Worm (Caenorhabditis elegans) whole organism, L1 larva: ENCODE measurements around the gene T01D3.3.

ENCODE experiments used
- C04F5.9 ChIP-seq: sonication (generic microtip); optimal IDR thresholded peaks from 2 replicates; lab custom pipeline; 2016; ENCODE audit warnings: missing genetic modification characterization, missing compliant biosample characterization
- C16A3.4 ChIP-seq: fragments of 150-350 bp; optimal IDR thresholded peaks from 2 replicates; lab custom pipeline; 2014; ENCODE audit warnings: missing biosample characterization, missing genetic modification characterization
- C34B4.2 ChIP-seq: sonication (generic microtip); optimal IDR thresholded peaks from 2 replicates; lab custom pipeline; 2017; ENCODE audit warnings: mild to moderate bottlenecking, missing genetic modification characterization, missing compliant biosample characterization
- F16B12.6 ChIP-seq: fragments of 150-350 bp; optimal IDR thresholded peaks from 2 replicates; lab custom pipeline; 2014; ENCODE audit warnings: missing biosample characterization, missing genetic modification characterization
- Y116A8C.19 ChIP-seq: sonication (generic microtip); optimal IDR thresholded peaks from 2 replicates; lab custom pipeline; 2016; ENCODE audit warnings: missing compliant biosample characterization, missing genetic modification characterization, borderline replicate concordance
- aly-2 ChIP-seq: fragments of 150-350 bp; optimal IDR thresholded peaks from 2 replicates; lab custom pipeline; 2014; ENCODE audit warnings: missing biosample characterization, missing genetic modification characterization
- ama-1 ChIP-seq: fragments of 150-350 bp; optimal IDR thresholded peaks from 2 replicates; lab custom pipeline; 2014
- ces-1 ChIP-seq: fragments of 150-350 bp; optimal IDR thresholded peaks from 2 replicates; lab custom pipeline; 2014; ENCODE audit warnings: missing biosample characterization, missing genetic modification reagents, missing genetic modification characterization
- dsc-1 ChIP-seq: sonication (generic microtip); optimal IDR thresholded peaks from 2 replicates; lab custom pipeline; 2016; ENCODE audit warnings: mild to moderate bottlenecking, missing genetic modification characterization, missing compliant biosample characterization
- efl-1 ChIP-seq, 4 experiments: fragments of 150-350 bp; optimal IDR thresholded peaks in 3 of 4; peaks in 1 of 4; 1 replicate in 1 of 4; 2 replicates in 3 of 4; lab custom pipeline; 2014; ENCODE audit warnings: missing biosample characterization in 2 of 4, missing genetic modification characterization in 2 of 4, missing genetic modification reagents in 2 of 4
- efl-3 ChIP-seq: fragments of 200-800 bp; sonication (Bioruptor generic); optimal IDR thresholded peaks from 2 replicates; lab custom pipeline; 2018; ENCODE audit warnings: mild to moderate bottlenecking, missing genetic modification characterization, missing compliant biosample characterization
- egl-13 ChIP-seq: sonication (generic microtip); optimal IDR thresholded peaks from 2 replicates; lab custom pipeline; 2016; ENCODE audit warnings: missing genotype, missing genetic modification reagents, missing genetic modification characterization, missing compliant biosample characterization
- egl-27 ChIP-seq, 2 experiments: fragments of 150-350 bp in 1 of 2; sonication (generic microtip); optimal IDR thresholded peaks; 3 replicates each; lab custom pipeline; 2017 to 2018; ENCODE audit warnings: missing biosample characterization in 2 of 2, missing genetic modification characterization in 2 of 2, missing genetic modification reagents in 2 of 2
- elt-2 ChIP-seq: sonication (generic microtip); optimal IDR thresholded peaks from 2 replicates; lab custom pipeline; 2016; ENCODE audit warnings: missing genetic modification characterization, mild to moderate bottlenecking, inconsistent platforms, missing compliant biosample characterization, missing genetic modification reagents
- fkh-8 ChIP-seq: sonication (generic microtip); optimal IDR thresholded peaks from 2 replicates; lab custom pipeline; 2016; ENCODE audit warnings: mild to moderate bottlenecking, missing genetic modification characterization, missing compliant biosample characterization
- grh-1 ChIP-seq: fragments of 200-800 bp; sonication (Bioruptor generic); IDR thresholded peaks from 2 replicates; pipeline ENCODE4 v1.3.6; 2022; ENCODE audit warnings: missing genetic modification reagents, missing genetic modification characterization, missing compliant biosample characterization
- isw-1 ChIP-seq: fragments of 200-800 bp; sonication (Bioruptor generic); IDR thresholded peaks from 2 replicates; pipeline ENCODE4 v1.3.6; 2022; ENCODE audit warnings: missing genetic modification characterization, missing compliant biosample characterization
- lin-15B ChIP-seq: fragments of 150-350 bp; sonication (generic microtip); optimal IDR thresholded peaks from 3 replicates; lab custom pipeline; 2014; ENCODE audit warnings: missing biosample characterization, missing genetic modification characterization
- lin-35 ChIP-seq, 2 experiments: fragments of 150-350 bp; optimal IDR thresholded peaks; 2 replicates each; lab custom pipeline; 2014; ENCODE audit warnings: missing biosample characterization in 2 of 2, missing genetic modification characterization in 2 of 2, missing genetic modification reagents in 2 of 2
- lin-39 ChIP-seq: fragments of 150-350 bp; optimal IDR thresholded peaks from 2 replicates; lab custom pipeline; 2014; ENCODE audit warnings: missing biosample characterization, missing genetic modification reagents, missing genetic modification characterization
- lir-3 ChIP-seq: sonication (generic microtip); optimal IDR thresholded peaks from 2 replicates; lab custom pipeline; 2016; ENCODE audit warnings: mild to moderate bottlenecking, missing genetic modification characterization, moderate library complexity, missing compliant biosample characterization; ENCODE audit not compliant: poor library complexity
- lsy-2 ChIP-seq, 2 experiments: fragments of 150-350 bp; optimal IDR thresholded peaks; 2 replicates each; lab custom pipeline; 2014; ENCODE audit warnings: missing biosample characterization in 2 of 2, missing genetic modification characterization in 2 of 2
- mef-2 ChIP-seq: fragments of 150-350 bp; optimal IDR thresholded peaks from 2 replicates; lab custom pipeline; 2014; ENCODE audit warnings: missing biosample characterization, missing genetic modification characterization
- nhr-20 ChIP-seq: sonication (generic microtip); optimal IDR thresholded peaks from 2 replicates; lab custom pipeline; 2016; ENCODE audit warnings: mild to moderate bottlenecking, missing genetic modification characterization, missing compliant biosample characterization
- nhr-28 ChIP-seq: fragments of 150-350 bp; optimal IDR thresholded peaks from 2 replicates; lab custom pipeline; 2014; ENCODE audit warnings: missing biosample characterization, missing genetic modification characterization
- nhr-76 ChIP-seq: sonication (generic microtip); optimal IDR thresholded peaks from 2 replicates; lab custom pipeline; 2017; ENCODE audit warnings: missing biosample characterization, missing genetic modification characterization
- nhr-77 ChIP-seq: fragments of 150-350 bp; optimal IDR thresholded peaks from 2 replicates; lab custom pipeline; 2014; ENCODE audit warnings: missing biosample characterization, missing genetic modification characterization
- nhr-84 ChIP-seq: sonication (generic microtip); optimal IDR thresholded peaks from 2 replicates; lab custom pipeline; 2017; ENCODE audit warnings: missing biosample characterization, missing genetic modification characterization
- nhr-85 ChIP-seq: sonication (generic microtip); peaks from one replicate; lab custom pipeline; 2016; ENCODE audit warnings: missing genetic modification characterization, inconsistent platforms, missing compliant biosample characterization
- rnt-1 ChIP-seq: sonication (generic microtip); optimal IDR thresholded peaks from 2 replicates; lab custom pipeline; 2016; ENCODE audit warnings: mild to moderate bottlenecking, missing genetic modification characterization, moderate library complexity, missing compliant biosample characterization
- skn-1 ChIP-seq: fragments of 150-350 bp; optimal IDR thresholded peaks from 2 replicates; lab custom pipeline; 2014; ENCODE audit warnings: missing biosample characterization, missing genetic modification characterization
- snu-23 ChIP-seq: sonication (generic microtip); optimal IDR thresholded peaks from 2 replicates; lab custom pipeline; 2016; ENCODE audit warnings: missing genetic modification characterization, missing compliant biosample characterization
- sox-4 ChIP-seq: sonication (generic microtip); optimal IDR thresholded peaks from 2 replicates; lab custom pipeline; 2016; ENCODE audit warnings: missing genetic modification characterization, missing compliant biosample characterization
- sup-37 ChIP-seq: fragments of 200-800 bp; sonication (Bioruptor generic); optimal IDR thresholded peaks from 2 replicates; lab custom pipeline; 2018; ENCODE audit warnings: mild to moderate bottlenecking, missing genetic modification characterization, missing compliant biosample characterization
- unc-30 ChIP-seq: sonication (generic microtip); optimal IDR thresholded peaks from 2 replicates; lab custom pipeline; 2017; ENCODE audit warnings: missing biosample characterization, missing genetic modification characterization
- unc-62 ChIP-seq: fragments of 150-350 bp; optimal IDR thresholded peaks from 2 replicates; lab custom pipeline; 2014; ENCODE audit warnings: missing biosample characterization, missing genetic modification reagents, missing genetic modification characterization
- unc-86 ChIP-seq: sonication (generic microtip); optimal IDR thresholded peaks from 2 replicates; lab custom pipeline; 2016; ENCODE audit warnings: missing genetic modification characterization, missing compliant biosample characterization
- vab-15 ChIP-seq: sonication (generic microtip); optimal IDR thresholded peaks from 2 replicates; lab custom pipeline; 2017; ENCODE audit warnings: missing genotype, mild to moderate bottlenecking, missing genetic modification characterization, missing compliant biosample characterization
- zag-1 ChIP-seq: fragments of 150-350 bp; optimal IDR thresholded peaks from 2 replicates; lab custom pipeline; 2014; ENCODE audit warnings: missing biosample characterization, missing genetic modification characterization
- zip-4 ChIP-seq: fragments of 200-800 bp; sonication (Bioruptor generic); optimal IDR thresholded peaks from 2 replicates; lab custom pipeline; 2018; ENCODE audit warnings: mild to moderate bottlenecking, missing genetic modification characterization, moderate library complexity, missing compliant biosample characterization
- ztf-4 ChIP-seq: fragments of 150-350 bp; optimal IDR thresholded peaks from 2 replicates; lab custom pipeline; 2014; ENCODE audit warnings: missing biosample characterization, missing genetic modification characterization

T01D3.3 gene

DNA sequence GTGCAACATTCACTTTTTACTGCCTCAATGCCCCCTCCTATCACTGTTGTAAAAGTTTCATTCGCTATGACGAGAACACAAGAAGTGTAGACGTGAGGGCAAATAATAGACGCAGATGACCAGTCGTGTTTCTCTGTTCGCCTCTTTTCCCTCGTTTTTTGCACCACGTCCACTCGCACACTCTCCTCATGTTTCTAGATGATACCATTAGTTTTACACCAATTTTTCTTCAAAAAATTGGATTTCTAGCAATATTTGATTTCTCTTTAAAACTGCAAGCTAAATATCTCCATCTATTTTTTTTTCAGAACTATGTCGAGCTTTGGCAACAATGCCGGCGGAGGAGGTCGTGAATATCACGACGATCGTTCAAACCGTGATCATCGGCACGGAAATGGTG is 39.0 kb upstream of the T01D3.3 start, which contains the start of gene rde-12:
rde-12 (plus strand) TSS at position 301 of the 400 bp plus-strand sequence.
- TF ChIP-seq C04F5.9 (tag; lab: Kevin White, UChicago) = no peak
- no peak for TF ChIP-seq mef-2 (tag; lab: Kevin White, UChicago)

DNA sequence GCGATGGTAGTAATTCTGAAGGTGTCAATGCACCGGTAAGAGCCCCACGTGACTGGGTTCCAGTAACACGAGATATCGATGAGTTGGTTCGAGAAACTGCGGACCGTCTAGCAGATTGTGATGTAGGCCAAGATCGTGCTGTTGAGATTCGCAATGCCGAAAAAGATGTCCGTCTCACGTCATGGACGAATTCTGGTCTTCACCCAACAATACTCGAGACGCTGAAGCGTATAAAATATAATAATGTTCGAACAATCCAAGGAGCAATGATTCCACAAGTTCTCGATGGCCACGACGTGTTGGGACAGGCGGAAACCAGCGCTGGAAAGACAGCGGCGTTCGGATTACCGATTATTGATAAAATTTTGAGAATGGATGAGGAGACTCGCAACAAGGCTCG is 37.6 kb upstream of the T01D3.3 start:
- TF ChIP-seq F16B12.6 (tag; lab: Kevin White, UChicago) (no peak), ztf-4 (tag; lab: Kevin White, UChicago) (no peak), efl-1 (optimal IDR thresholded peaks at IDR 0.05; lab: Kevin White, UChicago) (no peak), efl-1 (GFP tag; optimal IDR thresholded peaks at IDR 0.05 in 1 of 2; lab: Kevin White, UChicago) (no peak), C16A3.4 (tag; lab: Kevin White, UChicago) (no peak)

ce11 chrV:13668337-13668736 is 35.7 kb upstream of the T01D3.3 start:
- TF ChIP-seq isw-1 (no peak), lsy-2 (tag; optimal IDR thresholded peaks at IDR 0.05; lab: Kevin White, UChicago) (no peak), ces-1 (GFP tag; lab: Kevin White, UChicago) (no peak), vab-15 (tag; lab: Kevin White, UChicago) (no peak), efl-3 (GFP tag; lab: Kevin White, UChicago) (no peak), rnt-1 (tag; lab: Kevin White, UChicago) (no peak), lin-35 (GFP tag; optimal IDR thresholded peaks at IDR 0.05; lab: Kevin White, UChicago) (no peak), F16B12.6 (tag; lab: Kevin White, UChicago) (no peak), grh-1 (GFP tag; lab: Robert Waterston, UW) (no peak)

- TF ChIP-seq nhr-28 (tag; lab: Kevin White, UChicago) (no peak), lir-3 (tag; lab: Kevin White, UChicago) (no peak), C34B4.2 (tag; lab: Kevin White, UChicago) (no peak), skn-1 (tag; lab: Kevin White, UChicago) (no peak), Y116A8C.19 (tag; lab: Kevin White, UChicago) (no peak), ama-1 (lab: Kevin White, UChicago) (no peak), rnt-1 (tag; lab: Kevin White, UChicago) (no peak), F16B12.6 (tag; lab: Kevin White, UChicago) (no peak), sox-4 (tag; lab: Kevin White, UChicago) (no peak), lin-15B (tag; lab: Kevin White, UChicago) (no peak), fkh-8 (tag; lab: Kevin White, UChicago) (no peak), dsc-1 (tag; lab: Kevin White, UChicago) (no peak), ztf-4 (tag; lab: Kevin White, UChicago) (no peak), unc-62 (no peak), unc-86 (tag; lab: Kevin White, UChicago) (no peak)
Measured at ce11 chrV:13669170-13669569, 34.9 kb upstream of the T01D3.3 start.

DNA sequence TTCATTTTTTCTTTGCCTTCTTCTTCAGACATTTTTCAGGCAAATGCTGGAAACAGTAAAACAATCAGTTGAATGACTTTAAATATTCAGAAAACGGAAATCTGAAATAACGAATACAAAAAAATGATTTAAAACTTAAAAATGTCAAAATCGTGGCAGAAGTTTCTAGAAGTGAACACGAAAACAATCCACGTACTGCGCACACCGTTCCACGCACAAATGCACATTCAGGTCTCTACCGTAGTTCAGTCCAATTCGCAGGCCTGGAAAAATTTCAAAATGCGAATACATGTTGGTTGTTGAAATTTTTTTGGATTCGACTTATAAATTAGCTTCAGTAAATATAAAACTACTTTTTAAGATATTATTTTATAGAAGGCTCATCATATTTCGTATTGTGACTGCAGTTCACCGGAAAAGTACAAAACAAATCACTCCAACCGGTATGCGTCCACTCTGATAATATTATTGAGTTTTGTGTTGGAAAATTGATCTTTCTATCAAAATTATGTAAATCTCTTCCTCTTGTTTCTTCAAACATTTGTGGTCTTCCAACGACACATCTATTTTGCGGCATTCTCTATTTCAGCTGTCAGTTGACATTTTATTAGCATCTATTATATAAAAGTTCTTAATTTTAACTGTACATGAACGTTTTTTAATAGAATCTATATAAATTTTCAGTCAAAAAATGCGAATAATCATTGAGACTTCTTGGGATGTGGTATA is 32.0 kb upstream of the T01D3.3 start, which contains the start of the genes mip-2 and F58G11.4:
mip-2 (minus strand) TSS at position 48 of the 729 bp plus-strand sequence.
F58G11.4 (plus strand) TSS at position 679 of the 729 bp plus-strand sequence.
- TF ChIP-seq nhr-28 (tag; lab: Kevin White, UChicago) = no peak
- TF ChIP-seq nhr-77 (tag; lab: Kevin White, UChicago) = no peak
- no peak for TF ChIP-seq sup-37
- no peak for TF ChIP-seq aly-2 (tag; lab: Kevin White, UChicago)
- TF ChIP-seq C16A3.4 (tag; lab: Kevin White, UChicago) = no peak
- TF ChIP-seq efl-1 (optimal IDR thresholded peaks at IDR 0.05; lab: Kevin White, UChicago) = no peak
- TF ChIP-seq efl-1 (GFP tag; optimal IDR thresholded peaks at IDR 0.05 in 1 of 2; lab: Kevin White, UChicago) = peak in 1 of 2 experiments; percentile 84

ce11 chrV:13678542-13678941 is 25.5 kb upstream of the T01D3.3 start, which contains the start of the genes tag-65 and ccz-1:
TSS of gene tag-65 (minus strand) at chrV:13678587.
TSS of gene ccz-1 (plus strand) at chrV:13678875.
- no peak for TF ChIP-seq unc-30 (tag; lab: Kevin White, UChicago)
- peak; percentile 26 for TF ChIP-seq efl-3 (GFP tag; lab: Kevin White, UChicago)
- peak; percentile 94 for TF ChIP-seq snu-23
- peak; percentile 93 for TF ChIP-seq nhr-20
- peak; percentile 96 for TF ChIP-seq nhr-85 (tag; lab: Kevin White, UChicago)
- no peak for TF ChIP-seq ces-1 (GFP tag; lab: Kevin White, UChicago)
- peak; percentile 65 for TF ChIP-seq zag-1
- TF ChIP-seq egl-27 (tag; optimal IDR thresholded peaks at IDR 0.05; lab: Kevin White, UChicago) = no peak
- peak; percentile 62 for TF ChIP-seq elt-2 (tag; lab: Kevin White, UChicago)
- TF ChIP-seq lin-39 = peak; percentile 93
- no peak for TF ChIP-seq nhr-84 (tag; lab: Kevin White, UChicago)
- peak; percentile 66 for TF ChIP-seq zip-4 (GFP tag; lab: Kevin White, UChicago)
- no peak for TF ChIP-seq nhr-76
- TF ChIP-seq egl-13 = peak; percentile 68
